Worm (Caenorhabditis elegans): Measurements from ENCODE around the gene srh-213.

srh-213 gene

ce11 chrV:3582086-3582485, 12.8 kb downstream of the srh-213 start (continued):
- TF ChIP-seq Y53G8AR.9 (GFP tag; conservative IDR thresholded peaks at IDR 0.05) (0 out of 2 replicates have a peak, but pooled peaks have one; percentile 33), nfyb-1 (GFP tag; IDR thresholded peaks at IDR 0.05) (no peak), lin-26 (GFP tag; IDR thresholded peaks at IDR 0.05) (peak; percentile 79), mes-4 (tag; optimal IDR thresholded peaks at IDR 0.05) (no peak), F49E8.2 (tag; optimal IDR thresholded peaks at IDR 0.05; ENCODE audit: insufficient read depth) (peak; percentile 68), snpc-1.3 (tag; optimal IDR thresholded peaks at IDR 0.05; ENCODE audit: insufficient read depth) (peak; percentile 31), sptf-2 (GFP tag; optimal IDR thresholded peaks at IDR 0.05) (no peak), nhr-179 (tag; optimal IDR thresholded peaks at IDR 0.05) (no peak), pbrm-1 (GFP tag; IDR thresholded peaks at IDR 0.05) (peak; percentile 7; the same call in 1 of the 2 replicates), tbp1 (GFP tag; optimal IDR thresholded peaks at IDR 0.05) (peak; percentile 87), xnd-1 (tag; optimal IDR thresholded peaks at IDR 0.05) (no peak), snpc-1.1 (tag; optimal IDR thresholded peaks at IDR 0.05; ENCODE audit: insufficient read depth) (peak; percentile 18), rec-8 (tag; optimal IDR thresholded peaks at IDR 0.05) (peak in 1 of 2 experiments; percentile 35), him-1 (tag; optimal IDR thresholded peaks at IDR 0.05) (no peak), Y79H2A.3 (GFP tag; conservative IDR thresholded peaks at IDR 0.05) (no peak), pha-4 (tag; optimal IDR thresholded peaks at IDR 0.05) (no peak), tlf-1 (GFP tag; optimal IDR thresholded peaks at IDR 0.05) (no peak), K11D2.4 (GFP tag; IDR thresholded peaks at IDR 0.05) (no peak), ztf-26 (tag; optimal IDR thresholded peaks at IDR 0.05) (no peak), dox-1 (GFP tag; IDR thresholded peaks at IDR 0.05) (no peak), tbx-9 (tag; optimal IDR thresholded peaks at IDR 0.05; ENCODE audit: borderline replicate concordance) (no peak), bed-1 (GFP tag; IDR thresholded peaks at IDR 0.05) (no peak), cebp-1 (GFP tag; IDR thresholded peaks at IDR 0.05) (no peak), cebp-1 (tag; optimal IDR thresholded peaks at IDR 0.05) (peak; percentile 17), ekl-4 (GFP tag; IDR thresholded peaks at IDR 0.05) (no peak), T07F8.4 (tag; optimal IDR thresholded peaks at IDR 0.05) (peak; percentile 25), Y67H2A.10 (GFP tag; conservative IDR thresholded peaks at IDR 0.05) (no peak), bed-2 (GFP tag; IDR thresholded peaks at IDR 0.05) (no peak), egl-18 (GFP tag; IDR thresholded peaks at IDR 0.05) (no peak), madf-6 (GFP tag; IDR thresholded peaks at IDR 0.05) (peak; percentile 44; the same call in 1 of the 2 replicates), ZK185.1 (tag; optimal IDR thresholded peaks at IDR 0.05; ENCODE audit: poor library complexity, severe bottlenecking) (no peak), repo-1 (tag; optimal IDR thresholded peaks at IDR 0.05) (no peak), D2030.7 (GFP tag; IDR thresholded peaks at IDR 0.05) (peak; percentile 60), F52B5.7 (tag; optimal IDR thresholded peaks at IDR 0.05) (no peak), attf-3 (GFP tag; conservative IDR thresholded peaks at IDR 0.05) (0 out of 2 replicates have a peak, but pooled peaks have one; percentile 13), hmg-20 (GFP tag; IDR thresholded peaks at IDR 0.05) (no peak), rcor-1 (GFP tag; IDR thresholded peaks at IDR 0.05) (peak; percentile 45)

DNA sequence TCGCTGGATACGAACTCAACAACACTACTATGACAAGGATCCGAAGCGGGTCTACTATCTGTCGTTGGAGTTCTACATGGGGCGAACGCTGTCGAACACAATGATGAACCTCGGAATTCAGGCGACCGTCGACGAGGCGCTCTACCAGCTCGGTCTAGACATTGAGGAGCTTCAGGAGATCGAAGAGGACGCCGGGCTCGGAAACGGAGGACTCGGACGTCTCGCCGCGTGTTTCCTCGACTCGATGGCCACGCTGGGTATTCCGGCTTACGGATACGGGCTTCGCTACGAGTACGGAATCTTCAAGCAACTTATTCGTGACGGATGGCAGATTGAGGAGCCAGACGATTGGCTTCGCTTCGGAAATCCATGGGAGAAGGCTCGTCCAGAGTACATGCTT, 13.2 kb downstream of the srh-213 start:
- TF ChIP-seq sea-2 (GFP tag; IDR thresholded peaks at IDR 0.05) (no peak), die-1 (tag; optimal IDR thresholded peaks at IDR 0.05) (no peak), F52B5.7 (tag; optimal IDR thresholded peaks at IDR 0.05) (no peak), unc-130 (GFP tag; optimal IDR thresholded peaks at IDR 0.05) (no peak), zfh-2 (GFP tag; conservative IDR thresholded peaks at IDR 0.05) (peak; percentile 65), zim-3 (tag; optimal IDR thresholded peaks at IDR 0.05) (no peak), snpc-4 (GFP tag; optimal IDR thresholded peaks at IDR 0.05) (no peak), snpc-4 (tag; optimal IDR thresholded peaks at IDR 0.05) (no peak), madf-8 (GFP tag; conservative IDR thresholded peaks at IDR 0.05) (no peak), ama-1 (optimal IDR thresholded peaks at IDR 0.05) (no peak), ama-1 (GFP tag; optimal IDR thresholded peaks at IDR 0.05) (no peak), Y53G8AR.9 (GFP tag; conservative IDR thresholded peaks at IDR 0.05) (no peak), egrh-3 (GFP tag; IDR thresholded peaks at IDR 0.05) (peak; percentile 6; the same call in 1 of the 2 replicates), rcor-1 (GFP tag; IDR thresholded peaks at IDR 0.05) (no peak), dpl-1 (GFP tag; optimal IDR thresholded peaks at IDR 0.05) (no peak), lag-1 (GFP tag; IDR thresholded peaks at IDR 0.05) (0 out of 2 replicates have a peak, but pooled peaks have one; percentile 5)
